Worm (Caenorhabditis elegans): ENCODE data around the gene Y37E11AL.9.

Gene Y37E11AL.9

ce11 chrIV:3653420-3653823 is 47.0 kb downstream of the Y37E11AL.9 start:
- TF ChIP-seq nhr-11 (tag; optimal IDR thresholded peaks at IDR 0.05) (peak; percentile 31), zfp-3 (GFP tag; conservative IDR thresholded peaks at IDR 0.05) (no peak), ZK546.5 (tag; optimal IDR thresholded peaks at IDR 0.05) (no peak), F44E2.7 (GFP tag; IDR thresholded peaks at IDR 0.05) (no peak), saeg-2 (GFP tag; IDR thresholded peaks at IDR 0.05) (no peak), zag-1 (tag; optimal IDR thresholded peaks at IDR 0.05) (no peak), ctbp-1 (GFP tag; IDR thresholded peaks at IDR 0.05) (no peak), nhr-77 (tag; optimal IDR thresholded peaks at IDR 0.05) (peak; percentile 29), ces-1 (GFP tag; optimal IDR thresholded peaks at IDR 0.05) (no peak), nhr-10 (tag; optimal IDR thresholded peaks at IDR 0.05) (peak; percentile 82), zfp-2 (tag; optimal IDR thresholded peaks at IDR 0.05) (no peak), nhr-102 (tag; optimal IDR thresholded peaks at IDR 0.05) (peak; percentile 52), ama-1 (optimal IDR thresholded peaks at IDR 0.05) (no peak), T26A8.4 (GFP tag; IDR thresholded peaks at IDR 0.05) (peak; percentile 61), mxl-2 (GFP tag; conservative IDR thresholded peaks at IDR 0.05) (peak; percentile 79; the same call in 1 of the 2 replicates), daf-16 (GFP tag; optimal IDR thresholded peaks at IDR 0.05) (no peak), daf-16 (tag; optimal IDR thresholded peaks at IDR 0.05) (peak; percentile 96), ceh-32 (tag; optimal IDR thresholded peaks at IDR 0.05; ENCODE audit: poor library complexity) (no peak), dpl-1 (GFP tag; optimal IDR thresholded peaks at IDR 0.05) (peak; percentile 33), lin-29 (GFP tag; IDR thresholded peaks at IDR 0.05) (no peak), unc-130 (GFP tag; optimal IDR thresholded peaks at IDR 0.05) (no peak), ztf-11 (tag; optimal IDR thresholded peaks at IDR 0.05) (no peak), unc-62 (GFP tag; optimal IDR thresholded peaks at IDR 0.05 in 1 of 2) (no peak), unc-62 (tag; optimal IDR thresholded peaks at IDR 0.05) (no peak), tra-1 (GFP tag; IDR thresholded peaks at IDR 0.05) (no peak), mdt-29 (GFP tag; IDR thresholded peaks at IDR 0.05) (no peak), lir-3 (tag; optimal IDR thresholded peaks at IDR 0.05) (no peak), dmd-9 (GFP tag; IDR thresholded peaks at IDR 0.05) (no peak), daf-12 (tag; optimal IDR thresholded peaks at IDR 0.05) (no peak), F26F4.8 (GFP tag; conservative IDR thresholded peaks at IDR 0.05) (no peak), hlh-11 (tag; optimal IDR thresholded peaks at IDR 0.05) (peak; percentile 92), sdz-12 (GFP tag; optimal IDR thresholded peaks at IDR 0.05) (no peak), spr-3 (GFP tag; optimal IDR thresholded peaks at IDR 0.05) (no peak), Y75B8A.6 (GFP tag; IDR thresholded peaks at IDR 0.05) (no peak), hif-1 (tag; optimal IDR thresholded peaks at IDR 0.05) (peak in 1 of 2 experiments; percentile 11), dve-1 (tag; optimal IDR thresholded peaks at IDR 0.05; ENCODE audit: insufficient read depth) (peak; percentile 88), spr-1 (tag; optimal IDR thresholded peaks at IDR 0.05) (no peak), F37D6.2 (tag; optimal IDR thresholded peaks at IDR 0.05) (no peak), daf-19 (GFP tag; conservative IDR thresholded peaks at IDR 0.05) (no peak), daf-8 (GFP tag; IDR thresholded peaks at IDR 0.05) (no peak), egl-27 (tag; optimal IDR thresholded peaks at IDR 0.05) (no peak), dmd-6 (GFP tag; IDR thresholded peaks at IDR 0.05) (peak; percentile 68), mdl-1 (tag; optimal IDR thresholded peaks at IDR 0.05) (peak; percentile 55 to 81), F10B5.3 (tag; optimal IDR thresholded peaks at IDR 0.05) (no peak), Y105C5A.15 (GFP tag; IDR thresholded peaks at IDR 0.05) (no peak), nhr-25 (tag; optimal IDR thresholded peaks at IDR 0.05; ENCODE audit: borderline replicate concordance, insufficient read depth) (peak; percentile 41), lin-13 (GFP tag; optimal IDR thresholded peaks at IDR 0.05) (no peak), mes-2 (tag; optimal IDR thresholded peaks at IDR 0.05; ENCODE audit: poor library complexity, severe bottlenecking) (peak; percentile 11), set-16 (GFP tag; IDR thresholded peaks at IDR 0.05) (no peak), snpc-4 (tag; optimal IDR thresholded peaks at IDR 0.05) (no peak), madf-5 (GFP tag; IDR thresholded peaks at IDR 0.05) (no peak), ceh-28 (tag; optimal IDR thresholded peaks at IDR 0.05) (no peak)
